Worm (Caenorhabditis elegans): ENCODE data around the gene cest-17.

DNA sequence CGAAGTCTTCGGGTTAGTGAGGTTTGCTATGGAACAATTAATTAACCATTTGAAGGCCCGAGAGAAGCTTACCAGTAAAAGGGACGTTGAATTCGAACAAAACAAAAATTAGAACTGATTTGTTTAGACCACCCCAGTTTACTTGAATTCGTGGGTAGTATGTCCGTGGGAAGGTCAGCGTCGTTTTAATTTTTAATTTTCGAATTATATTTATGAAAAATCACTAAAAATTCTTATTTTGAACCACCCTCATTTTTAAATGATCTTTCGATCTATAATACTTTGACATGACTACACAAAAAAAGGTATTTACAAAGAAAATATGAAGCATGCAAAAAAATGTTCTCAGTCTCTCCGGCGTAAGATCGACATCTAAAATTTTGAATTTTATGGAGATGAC is 42.3 kb downstream of the cest-17 start, which contains the start of gene C16D9.5:
- TF ChIP-seq ztf-11 (tag; optimal IDR thresholded peaks at IDR 0.05), result no peak
- no peak for TF ChIP-seq nhr-12 (tag; optimal IDR thresholded peaks at IDR 0.05)
- no peak for TF ChIP-seq unc-62 (GFP tag; optimal IDR thresholded peaks at IDR 0.05)
- TF ChIP-seq blmp-1 (tag; optimal IDR thresholded peaks at IDR 0.05), result no peak
- TF ChIP-seq mls-2 (tag; optimal IDR thresholded peaks at IDR 0.05), result no peak
- no peak for TF ChIP-seq lin-13 (tag; optimal IDR thresholded peaks at IDR 0.05)
